Worm (Caenorhabditis elegans) whole organism, young adult: ENCODE results near the gene K04C2.5.

Source experiments
- B0261.1 ChIP-seq: sonication (generic microtip); optimal IDR thresholded peaks from 2 replicates; lab custom pipeline; 2016; ENCODE audit warnings: mild to moderate bottlenecking, missing genetic modification characterization, moderate library complexity, missing compliant biosample characterization
- C06A6.2 ChIP-seq: fragments of 200-800 bp; sonication (Bioruptor generic); conservative IDR thresholded peaks from 2 replicates; pipeline ENCODE4 v1.3.6; 2022; ENCODE audit warnings: missing genetic modification characterization, missing compliant biosample characterization
- F33H1.4 ChIP-seq: fragments of 200-800 bp; sonication (Bioruptor generic); IDR thresholded peaks from 2 replicates; pipeline ENCODE4 v1.3.6; 2022; ENCODE audit warnings: missing genetic modification reagents, missing genetic modification characterization, missing compliant biosample characterization
- K12H6.12 ChIP-seq: fragments of 200-800 bp; sonication (Bioruptor generic); optimal IDR thresholded peaks from 2 replicates; lab custom pipeline; 2018; ENCODE audit warnings: mild to moderate bottlenecking, missing genetic modification characterization, missing compliant biosample characterization
- Y53F4B.3 ChIP-seq: fragments of 200-800 bp; sonication (Bioruptor generic); IDR thresholded peaks from 2 replicates; pipeline ENCODE4 v1.3.6; 2022; ENCODE audit warnings: missing genetic modification reagents, missing genetic modification characterization, missing compliant biosample characterization
- Y53G8AR.9 ChIP-seq: fragments of 200-800 bp; sonication (Bioruptor generic); conservative IDR thresholded peaks from 2 replicates; pipeline ENCODE4 v1.3.6; 2022; ENCODE audit warnings: missing genetic modification reagents, missing genetic modification characterization, missing compliant biosample characterization
- Y95B8A.8 ChIP-seq: fragments of 200-800 bp; sonication (Bioruptor generic); IDR thresholded peaks from 2 replicates; pipeline ENCODE4 v1.3.6; 2022; ENCODE audit warnings: missing genetic modification reagents, missing genetic modification characterization, missing compliant biosample characterization
- ZK185.1 ChIP-seq: sonication (generic microtip); optimal IDR thresholded peaks from 2 replicates; lab custom pipeline; 2016; ENCODE audit warnings: mild to moderate bottlenecking, missing genetic modification characterization, missing compliant biosample characterization; ENCODE audit not compliant: poor library complexity, severe bottlenecking
- aptf-2 ChIP-seq: fragments of 200-800 bp; sonication (Bioruptor generic); conservative IDR thresholded peaks from 2 replicates; pipeline ENCODE4 v1.3.6; 2022; ENCODE audit warnings: missing genetic modification reagents, missing genetic modification characterization, missing compliant biosample characterization
- atf-7 ChIP-seq: sonication (generic microtip); optimal IDR thresholded peaks from 2 replicates; lab custom pipeline; 2017; ENCODE audit warnings: mild to moderate bottlenecking, missing genetic modification characterization, missing compliant biosample characterization
- attf-3 ChIP-seq: fragments of 200-800 bp; sonication (Bioruptor generic); conservative IDR thresholded peaks from 2 replicates; pipeline ENCODE4 v1.3.6; 2022; ENCODE audit warnings: missing genetic modification reagents, missing genetic modification characterization, missing compliant biosample characterization
- attf-5 ChIP-seq: fragments of 200-800 bp; sonication (Bioruptor generic); optimal IDR thresholded peaks from 2 replicates; lab custom pipeline; 2018; ENCODE audit warnings: mild to moderate bottlenecking, missing genetic modification characterization, missing compliant biosample characterization
- attf-6 ChIP-seq: fragments of 200-800 bp; sonication (Bioruptor generic); IDR thresholded peaks from 2 replicates; pipeline ENCODE4 v1.3.6; 2022; ENCODE audit warnings: missing genetic modification reagents, missing genetic modification characterization, missing compliant biosample characterization
- cebp-1 ChIP-seq, 2 experiments: fragments of 200-800 bp in 1 of 2; sonication (Bioruptor generic) in 1 of 2; sonication (generic microtip) in 1 of 2; IDR thresholded peaks in 1 of 2; optimal IDR thresholded peaks in 1 of 2; 2 replicates each; pipeline versions ENCODE4 v1.3.6 to Lab custom; 2017 to 2022; ENCODE audit warnings: missing compliant biosample characterization in 2 of 2, missing genetic modification characterization in 2 of 2, mild to moderate bottlenecking in 1 of 2, missing genetic modification reagents in 1 of 2, moderate library complexity in 1 of 2
- die-1 ChIP-seq: sonication (generic microtip); optimal IDR thresholded peaks from 2 replicates; lab custom pipeline; 2016; ENCODE audit warnings: missing genotype, mild to moderate bottlenecking, missing genetic modification characterization, missing compliant biosample characterization
- dox-1 ChIP-seq: fragments of 200-800 bp; sonication (Bioruptor generic); IDR thresholded peaks from 2 replicates; pipeline ENCODE4 v1.3.6; 2022; ENCODE audit warnings: missing genetic modification reagents, missing genetic modification characterization, missing compliant biosample characterization
- dpff-1 ChIP-seq: sonication (generic microtip); optimal IDR thresholded peaks from 2 replicates; lab custom pipeline; 2017; ENCODE audit warnings: mild to moderate bottlenecking, missing genetic modification characterization, missing compliant biosample characterization
- dpl-1 ChIP-seq: fragments of 150-350 bp; optimal IDR thresholded peaks from 2 replicates; lab custom pipeline; 2014; ENCODE audit warnings: missing biosample characterization, missing genetic modification reagents, missing genetic modification characterization
- efl-1 ChIP-seq: fragments of 150-350 bp; optimal IDR thresholded peaks from 2 replicates; lab custom pipeline; 2014; ENCODE audit warnings: missing biosample characterization, missing genetic modification reagents, missing genetic modification characterization
- egrh-3 ChIP-seq: fragments of 200-800 bp; sonication (Bioruptor generic); IDR thresholded peaks from 2 replicates; pipeline ENCODE4 v1.3.6; 2022; ENCODE audit warnings: missing genetic modification reagents, missing genetic modification characterization, missing compliant biosample characterization
- ets-4 ChIP-seq: fragments of 200-800 bp; sonication (Bioruptor generic); optimal IDR thresholded peaks from 2 replicates; lab custom pipeline; 2018; ENCODE audit warnings: mild to moderate bottlenecking, missing genetic modification characterization, missing compliant biosample characterization
- hlh-12 ChIP-seq: sonication (generic microtip); optimal IDR thresholded peaks from 2 replicates; lab custom pipeline; 2016; ENCODE audit warnings: missing genetic modification characterization, missing compliant biosample characterization
- hmg-1.2 ChIP-seq: fragments of 200-800 bp; sonication (Bioruptor generic); IDR thresholded peaks from 2 replicates; pipeline ENCODE4 v1.3.6; 2022; ENCODE audit warnings: missing genetic modification reagents, missing genetic modification characterization, missing compliant biosample characterization
- lin-26 ChIP-seq: fragments of 200-800 bp; sonication (Bioruptor generic); IDR thresholded peaks from 2 replicates; pipeline ENCODE4 v1.3.6; 2022; ENCODE audit warnings: missing genetic modification reagents, missing genetic modification characterization, missing compliant biosample characterization
- lin-40 ChIP-seq: sonication (generic microtip); optimal IDR thresholded peaks from 2 replicates; lab custom pipeline; 2016; ENCODE audit warnings: missing genetic modification characterization, mild to moderate bottlenecking, missing compliant biosample characterization, missing genotype, missing genetic modification reagents
- lir-1 ChIP-seq: fragments of 200-800 bp; sonication (Bioruptor generic); conservative IDR thresholded peaks from 2 replicates; pipeline ENCODE4 v1.3.6; 2022; ENCODE audit warnings: missing genetic modification reagents, missing genetic modification characterization, missing compliant biosample characterization
- lsy-27 ChIP-seq: sonication (generic microtip); optimal IDR thresholded peaks from 2 replicates; lab custom pipeline; 2017; ENCODE audit warnings: missing genetic modification characterization, mild to moderate bottlenecking, missing compliant biosample characterization, antibody characterized with exemption, missing genotype, borderline replicate concordance; ENCODE audit not compliant: insufficient read depth
- madf-10 ChIP-seq: sonication (generic microtip); optimal IDR thresholded peaks from 2 replicates; lab custom pipeline; 2016; ENCODE audit warnings: mild to moderate bottlenecking, missing genetic modification characterization, missing compliant biosample characterization
- madf-6 ChIP-seq: fragments of 200-800 bp; sonication (Bioruptor generic); IDR thresholded peaks from 2 replicates; pipeline ENCODE4 v1.3.6; 2022; ENCODE audit warnings: missing genetic modification reagents, missing genetic modification characterization, missing compliant biosample characterization
- mcd-1 ChIP-seq: fragments of 200-800 bp; sonication (Bioruptor generic); IDR thresholded peaks from 2 replicates; pipeline ENCODE4 v1.3.6; 2022; ENCODE audit warnings: missing genetic modification reagents, missing genetic modification characterization, missing compliant biosample characterization
- mes-4 ChIP-seq: sonication (generic microtip); optimal IDR thresholded peaks from 2 replicates; lab custom pipeline; 2016; ENCODE audit warnings: missing genotype, missing genetic modification characterization, missing compliant biosample characterization
- nfya-2 ChIP-seq: fragments of 200-800 bp; sonication (Bioruptor generic); IDR thresholded peaks from 2 replicates; pipeline ENCODE4 v1.3.6; 2022; ENCODE audit warnings: missing genetic modification reagents, missing genetic modification characterization, missing compliant biosample characterization
- nhr-80 ChIP-seq: sonication (generic microtip); optimal IDR thresholded peaks from 2 replicates; lab custom pipeline; 2016; ENCODE audit warnings: missing genetic modification characterization, missing compliant biosample characterization
- pbrm-1 ChIP-seq: fragments of 200-800 bp; sonication (Bioruptor generic); IDR thresholded peaks from 2 replicates; pipeline ENCODE4 v1.3.6; 2022; ENCODE audit warnings: missing genetic modification reagents, missing genetic modification characterization, missing compliant biosample characterization
- pha-4 ChIP-seq: fragments of 150-350 bp; sonication (generic microtip); optimal IDR thresholded peaks from 2 replicates; lab custom pipeline; 2014; ENCODE audit warnings: missing biosample characterization, missing genetic modification reagents, missing genetic modification characterization
- rpc-1 ChIP-seq, 2 experiments: fragments of 150-350 bp in 1 of 2; sonication (generic microtip) in 1 of 2; optimal IDR thresholded peaks; 2 replicates each; lab custom pipeline; 2014 to 2018; ENCODE audit warnings: missing biosample characterization in 1 of 2, missing genetic modification characterization in 1 of 2, missing genetic modification reagents in 1 of 2, missing genotype in 1 of 2
- snpc-1.3 ChIP-seq: sonication (generic microtip); optimal IDR thresholded peaks from 2 replicates; lab custom pipeline; 2017; ENCODE audit warnings: missing genetic modification characterization, mild to moderate bottlenecking, missing compliant biosample characterization, antibody characterized with exemption, moderate library complexity, missing genotype, missing genetic modification reagents; ENCODE audit not compliant: insufficient read depth
- tbp1 ChIP-seq: fragments of 200-800 bp; sonication (Bioruptor generic); optimal IDR thresholded peaks from 2 replicates; lab custom pipeline; 2018; ENCODE audit warnings: mild to moderate bottlenecking, missing genetic modification characterization, missing compliant biosample characterization
- unc-62 ChIP-seq: fragments of 150-350 bp; optimal IDR thresholded peaks from 2 replicates; lab custom pipeline; 2014; ENCODE audit warnings: missing biosample characterization, missing genetic modification reagents, missing genetic modification characterization
- zim-3 ChIP-seq: sonication (generic microtip); optimal IDR thresholded peaks from 2 replicates; lab custom pipeline; 2017; ENCODE audit warnings: mild to moderate bottlenecking, missing genetic modification characterization, moderate library complexity, missing compliant biosample characterization
- ztf-25 ChIP-seq: fragments of 200-800 bp; sonication (Bioruptor generic); IDR thresholded peaks from 2 replicates; pipeline ENCODE4 v1.3.6; 2022; ENCODE audit warnings: missing genetic modification reagents, missing genetic modification characterization, missing compliant biosample characterization
- ztf-26 ChIP-seq: sonication (generic microtip); optimal IDR thresholded peaks from 2 replicates; lab custom pipeline; 2017; ENCODE audit warnings: missing genetic modification characterization, missing compliant biosample characterization

Gene K04C2.5

ce11 chrIII:6895166-6895565, 3.7 kb upstream of the K04C2.5 start (continued):
- TF ChIP-seq lsy-27 (tag; lab: Kevin White, UChicago), result no peak
- peak; percentile 47; the same call in 1 of the 2 replicates for TF ChIP-seq dox-1 (GFP tag; lab: Robert Waterston, UW)
- peak; percentile 94 for TF ChIP-seq nhr-80 (tag; lab: Kevin White, UChicago)
- no peak for TF ChIP-seq attf-3 (GFP tag; lab: Robert Waterston, UW)
- peak; percentile 42 for TF ChIP-seq attf-5 (GFP tag; lab: Kevin White, UChicago)
- TF ChIP-seq hmg-1.2 (GFP tag; lab: Robert Waterston, UW), result peak; percentile 73
- peak; percentile 31 for TF ChIP-seq ztf-26
- TF ChIP-seq F33H1.4 (GFP tag; lab: Robert Waterston, UW), result no peak
- TF ChIP-seq atf-7 (tag; lab: Kevin White, UChicago), result peak; percentile 77
- TF ChIP-seq C06A6.2, result 0 out of 2 replicates have a peak, but pooled peaks have one; percentile 36
- peak; percentile 31; the same call in 1 of the 2 replicates for TF ChIP-seq madf-6
- no peak for TF ChIP-seq dpff-1 (tag; lab: Kevin White, UChicago)
- TF ChIP-seq lir-1 (GFP tag; lab: Robert Waterston, UW), result peak; percentile 25; the same call in 1 of the 2 replicates
- peak; percentile 85 for TF ChIP-seq unc-62
- peak; percentile 43; the same call in 1 of the 2 replicates for TF ChIP-seq mcd-1 (GFP tag; lab: Robert Waterston, UW)
- TF ChIP-seq snpc-1.3 (tag; lab: Kevin White, UChicago), result no peak
- TF ChIP-seq zim-3 (tag; lab: Kevin White, UChicago), result no peak
- peak; percentile 20 for TF ChIP-seq pha-4 (tag; lab: Kevin White, UChicago)
- TF ChIP-seq aptf-2 (GFP tag; lab: Robert Waterston, UW), result no peak
- peak; percentile 8 for TF ChIP-seq die-1 (tag; lab: Kevin White, UChicago)
- peak; percentile 49 for TF ChIP-seq ets-4 (GFP tag; lab: Kevin White, UChicago)
- TF ChIP-seq, all 124 proteins: peak for 28

DNA sequence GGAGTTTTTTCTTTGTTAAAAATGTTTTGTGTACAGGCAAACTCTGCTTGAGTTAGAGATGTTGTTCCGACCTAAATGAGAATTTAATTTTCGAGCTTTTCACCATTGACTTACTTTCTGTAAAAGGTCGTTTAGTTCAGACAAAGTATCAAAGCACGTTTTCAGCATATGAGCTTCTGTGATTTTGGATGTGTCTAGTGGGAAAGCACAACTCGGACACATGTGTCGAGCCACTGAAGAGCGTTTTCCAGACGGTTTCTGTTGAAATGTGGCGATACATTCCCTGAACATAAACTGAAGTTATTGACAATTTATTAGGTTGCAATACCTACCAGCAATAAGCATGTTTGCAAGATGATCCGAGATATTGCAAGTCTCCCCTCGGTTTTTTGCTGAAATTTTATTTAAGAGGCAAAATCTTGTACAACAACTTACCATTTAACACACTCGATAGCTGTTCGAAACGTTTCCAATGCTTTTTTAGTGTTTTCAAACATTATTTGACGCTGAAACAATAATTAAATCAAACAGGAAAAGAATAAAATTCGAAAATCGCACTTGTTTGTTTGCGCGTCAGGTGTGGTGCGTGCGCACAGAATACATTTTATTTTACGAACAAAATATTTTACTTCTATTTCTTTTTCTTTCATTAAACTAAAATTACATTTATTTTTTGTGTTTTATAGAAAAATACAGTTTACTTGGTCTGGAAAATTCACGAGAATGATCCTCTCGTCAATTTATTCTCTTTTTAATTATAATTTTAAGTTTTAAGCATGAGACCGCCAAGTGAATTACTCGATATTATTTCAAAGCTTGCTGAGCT, 2.2 kb downstream of the K04C2.5 start, which contains the start of the genes brd-1 and K04C2.2:
Gene brd-1 (minus strand): TSS at position 506 of the 826 bp plus-strand sequence.
Gene K04C2.2 (plus strand): TSS at position 776 of the 826 bp plus-strand sequence.
- TF ChIP-seq lin-26 (GFP tag; lab: Robert Waterston, UW) (0 out of 2 replicates have a peak, but pooled peaks have one; percentile 27), dox-1 (GFP tag; lab: Robert Waterston, UW) (no peak), dpl-1 (GFP tag; lab: Kevin White, UChicago) (peak; percentile 23)

ce11 chrIII:6888497-6888896, 3.0 kb downstream of the K04C2.5 start:
- TF ChIP-seq ZK185.1, result peak; percentile 52
- TF ChIP-seq efl-1, result no peak
- no peak for TF ChIP-seq hlh-12 (tag; lab: Kevin White, UChicago)
- TF ChIP-seq Y53F4B.3, result no peak
- peak; percentile 59 for TF ChIP-seq hmg-1.2 (GFP tag; lab: Robert Waterston, UW)
- TF ChIP-seq egrh-3 (GFP tag; lab: Robert Waterston, UW), result no peak
- peak; percentile 74 for TF ChIP-seq B0261.1 (tag; lab: Kevin White, UChicago)
- peak; percentile 53; the same call in 1 of the 2 replicates for TF ChIP-seq attf-6 (GFP tag; lab: Robert Waterston, UW)
- no peak for TF ChIP-seq nfya-2
- TF ChIP-seq ztf-25, result 0 out of 2 replicates have a peak, but pooled peaks have one; percentile 7
- TF ChIP-seq K12H6.12 (tag; lab: Kevin White, UChicago), result peak; percentile 13
- peak; percentile 54 for TF ChIP-seq lin-40 (tag; lab: Kevin White, UChicago)
- TF ChIP-seq Y53G8AR.9 (GFP tag; lab: Robert Waterston, UW), result no peak
- TF ChIP-seq madf-10, result peak; percentile 5
- TF ChIP-seq rpc-1 (optimal IDR thresholded peaks at IDR 0.05; lab: Kevin White, UChicago), result peak; percentile 80
- peak; percentile 76 for TF ChIP-seq rpc-1 (tag; optimal IDR thresholded peaks at IDR 0.05; lab: Kevin White, UChicago)
- no peak for TF ChIP-seq cebp-1 (GFP tag; IDR thresholded peaks at IDR 0.05; lab: Robert Waterston, UW)
- TF ChIP-seq cebp-1 (tag; optimal IDR thresholded peaks at IDR 0.05; lab: Kevin White, UChicago), result peak; percentile 50
- TF ChIP-seq Y95B8A.8 (GFP tag; lab: Robert Waterston, UW), result no peak
- TF ChIP-seq mes-4 (tag; lab: Kevin White, UChicago), result no peak
- TF ChIP-seq pbrm-1 (GFP tag; lab: Robert Waterston, UW), result 0 out of 2 replicates have a peak, but pooled peaks have one; percentile 50
- TF ChIP-seq dpff-1 (tag; lab: Kevin White, UChicago), result no peak
- peak; percentile 43; the same call in 1 of the 2 replicates for TF ChIP-seq mcd-1 (GFP tag; lab: Robert Waterston, UW)
- peak; percentile 91 for TF ChIP-seq tbp1 (GFP tag; lab: Kevin White, UChicago)
